Worm (Caenorhabditis elegans) whole organism, L1 larva: ENCODE measurements around the gene fbxb-6.

Experiments used
- ama-1 ChIP-seq: fragments of 150-350 bp; optimal IDR thresholded peaks from 2 replicates; lab custom pipeline; 2014
- fkh-10 ChIP-seq: sonication (generic microtip); optimal IDR thresholded peaks from 2 replicates; lab custom pipeline; 2017; ENCODE audit warnings: missing biosample characterization, missing genetic modification reagents, missing genetic modification characterization
- lsy-2 ChIP-seq, 2 experiments: fragments of 150-350 bp; optimal IDR thresholded peaks; 2 replicates each; lab custom pipeline; 2014; ENCODE audit warnings: missing biosample characterization in 2 of 2, missing genetic modification characterization in 2 of 2
- nhr-11 ChIP-seq: fragments of 150-350 bp; optimal IDR thresholded peaks from 2 replicates; lab custom pipeline; 2014; ENCODE audit warnings: missing biosample characterization, missing genetic modification characterization
- nhr-76 ChIP-seq: sonication (generic microtip); optimal IDR thresholded peaks from 2 replicates; lab custom pipeline; 2017; ENCODE audit warnings: missing biosample characterization, missing genetic modification characterization
- pax-3 ChIP-seq: fragments of 200-800 bp; sonication (Bioruptor generic); optimal IDR thresholded peaks from 2 replicates; lab custom pipeline; 2018; ENCODE audit warnings: mild to moderate bottlenecking, missing genetic modification characterization, moderate library complexity, missing compliant biosample characterization
- sptf-1 ChIP-seq: fragments of 150-350 bp; optimal IDR thresholded peaks from 2 replicates; lab custom pipeline; 2014; ENCODE audit warnings: missing biosample characterization, missing genetic modification characterization
- unc-86 ChIP-seq: sonication (generic microtip); optimal IDR thresholded peaks from 2 replicates; lab custom pipeline; 2016; ENCODE audit warnings: missing genetic modification characterization, missing compliant biosample characterization

DNA sequence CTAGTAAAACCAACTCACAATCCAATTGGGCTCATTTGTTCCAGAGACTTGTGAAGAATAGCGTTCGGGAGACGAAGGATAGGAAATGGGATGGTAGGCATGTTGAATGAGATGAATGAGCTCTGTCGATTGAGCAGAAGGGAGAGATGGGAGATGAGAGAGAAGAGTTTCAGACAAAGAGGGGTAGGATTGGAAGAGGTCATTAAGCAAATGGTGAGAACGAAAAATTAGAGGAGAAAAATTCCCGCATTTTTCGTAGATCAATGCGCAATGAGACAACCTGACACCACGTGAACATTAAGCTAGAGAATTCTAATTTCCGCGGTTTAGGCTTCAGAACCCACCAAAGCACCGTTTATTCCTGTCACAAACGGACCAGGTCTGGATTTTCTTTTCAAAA, 608 bp upstream of the fbxb-6 start, which contains the start of gene F07E5.13:
- TF ChIP-seq unc-86 = no peak
- TF ChIP-seq ama-1 (lab: Kevin White, UChicago) = no peak
- no peak for TF ChIP-seq nhr-11 (tag; lab: Kevin White, UChicago)
- TF ChIP-seq fkh-10 (GFP tag; lab: Kevin White, UChicago) = no peak
- TF ChIP-seq pax-3 (tag; lab: Kevin White, UChicago) = no peak
- TF ChIP-seq nhr-76 = no peak
- no peak for TF ChIP-seq sptf-1 (tag; lab: Kevin White, UChicago)
- TF ChIP-seq lsy-2 (tag; optimal IDR thresholded peaks at IDR 0.05; lab: Kevin White, UChicago) = no peak
